Worm (Caenorhabditis elegans) whole organism, young adult: ENCODE measurements around the gene myo-3.

Experiments used
- Y56A3A.18 ChIP-seq: fragments of 200-800 bp; sonication (Bioruptor generic); IDR thresholded peaks from 2 replicates; pipeline ENCODE4 v1.3.6; 2022; ENCODE audit warnings: missing genetic modification reagents, missing genetic modification characterization, missing compliant biosample characterization
- ama-1 ChIP-seq, 3 experiments: fragments of 150-350 bp in 1 of 3; sonication (generic microtip) in 2 of 3; optimal IDR thresholded peaks; 2 replicates each; lab custom pipeline; 2014 to 2018; ENCODE audit warnings: missing biosample characterization in 2 of 3, missing genetic modification characterization in 2 of 3, missing genetic modification reagents in 2 of 3
- lsy-27 ChIP-seq: sonication (generic microtip); optimal IDR thresholded peaks from 2 replicates; lab custom pipeline; 2017; ENCODE audit warnings: missing genetic modification characterization, mild to moderate bottlenecking, missing compliant biosample characterization, antibody characterized with exemption, missing genotype, borderline replicate concordance; ENCODE audit not compliant: insufficient read depth
- mxl-1 ChIP-seq: sonication (generic microtip); optimal IDR thresholded peaks from 2 replicates; lab custom pipeline; 2016; ENCODE audit warnings: missing genetic modification characterization, missing compliant biosample characterization
- nhr-27 ChIP-seq: fragments of 200-800 bp; sonication (Bioruptor generic); optimal IDR thresholded peaks from 2 replicates; lab custom pipeline; 2018; ENCODE audit warnings: mild to moderate bottlenecking, missing genetic modification characterization, moderate library complexity, missing compliant biosample characterization

ce11 chrV:12211090-12211489 lies 23.1 kb downstream of the myo-3 start:
- TF ChIP-seq lsy-27: no peak
- TF ChIP-seq Y56A3A.18 (GFP tag; lab: Robert Waterston, UW): no peak
- TF ChIP-seq nhr-27 (tag; lab: Kevin White, UChicago): no peak
- TF ChIP-seq ama-1 (optimal IDR thresholded peaks at IDR 0.05; lab: Kevin White, UChicago): no peak
- TF ChIP-seq ama-1 (GFP tag; optimal IDR thresholded peaks at IDR 0.05; lab: Kevin White, UChicago): no peak
- no peak for TF ChIP-seq mxl-1 (tag; lab: Kevin White, UChicago)
